Worm (Caenorhabditis elegans): Measurements from ENCODE around the gene somi-1.

The somi-1 gene

DNA sequence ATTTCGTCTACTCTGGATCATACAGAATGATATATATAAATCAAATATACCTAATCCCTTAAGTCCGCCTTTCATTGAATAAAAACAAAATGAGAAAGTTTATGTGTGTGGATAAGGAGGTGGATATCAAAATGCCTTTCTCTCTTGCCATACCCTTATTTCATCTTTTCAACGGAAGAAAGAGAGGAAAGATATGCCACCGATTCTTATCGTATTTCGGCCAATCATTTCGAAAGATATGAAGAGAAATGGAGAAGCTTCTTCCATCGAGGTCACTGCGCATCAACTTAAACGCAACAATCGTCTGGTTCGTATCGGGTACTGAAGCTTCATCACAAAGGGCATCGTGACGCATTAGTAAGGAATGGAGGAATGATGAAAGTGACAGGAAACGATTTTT, 22.1 kb upstream of the somi-1 start:
- TF ChIP-seq dao-5 (tag; optimal IDR thresholded peaks at IDR 0.05) = no peak
- TF ChIP-seq W03F9.2 (tag; optimal IDR thresholded peaks at IDR 0.05) = no peak
- TF ChIP-seq him-1 (tag; optimal IDR thresholded peaks at IDR 0.05) = no peak

DNA sequence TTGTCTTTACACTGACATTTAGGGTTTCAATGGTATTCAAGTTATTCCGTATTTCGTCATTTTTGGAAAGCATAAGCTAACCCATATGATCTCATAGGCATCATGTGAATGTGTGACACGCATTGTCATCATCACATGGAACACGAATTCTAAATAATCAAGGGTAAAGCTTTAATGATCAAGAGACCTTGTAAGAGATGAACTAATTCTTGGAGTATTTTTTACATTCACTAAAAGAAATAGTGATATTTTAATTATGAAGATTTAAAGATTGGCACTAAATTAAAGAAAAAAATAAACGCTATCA, 20.8 kb upstream of the somi-1 start:
- TF ChIP-seq W03F9.2 (tag; optimal IDR thresholded peaks at IDR 0.05) (no peak), dao-5 (tag; optimal IDR thresholded peaks at IDR 0.05) (no peak), him-1 (tag; optimal IDR thresholded peaks at IDR 0.05) (no peak)

DNA sequence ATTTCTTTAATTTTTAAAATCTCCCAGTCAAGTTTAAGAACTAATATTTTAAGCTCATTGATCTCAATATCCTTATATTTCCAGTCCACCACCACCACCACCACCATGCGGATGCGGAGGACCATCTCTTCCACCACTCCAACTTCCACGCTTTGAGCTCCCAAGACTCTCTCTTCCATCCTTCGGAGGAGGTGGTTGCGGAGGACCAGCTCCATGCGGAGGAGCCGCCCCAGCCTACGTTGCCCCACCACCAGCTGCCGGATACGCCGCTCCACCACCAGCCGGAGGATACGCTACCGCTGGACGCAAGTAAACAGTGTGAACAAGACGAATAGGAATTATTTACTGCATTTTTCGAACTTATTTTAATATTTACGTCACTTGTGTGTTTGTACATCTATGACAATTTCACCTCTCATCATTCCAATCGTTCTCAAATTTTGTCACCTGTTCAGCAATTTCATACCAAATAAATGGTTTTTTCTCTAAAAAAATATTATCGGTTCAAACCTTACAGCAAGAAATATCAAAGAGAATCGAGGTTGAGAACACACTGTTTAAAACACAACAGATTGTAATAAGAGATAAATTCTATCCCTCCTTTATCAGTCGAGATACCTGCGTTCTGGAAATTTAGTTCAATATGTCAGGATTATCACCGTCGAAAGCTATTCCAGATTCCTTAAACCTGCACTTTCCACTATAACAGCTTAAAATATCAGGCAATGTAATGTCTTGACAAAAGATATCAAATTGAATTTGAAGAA, 20.2 kb upstream of the somi-1 start:
- TF ChIP-seq him-1 (tag; optimal IDR thresholded peaks at IDR 0.05) (no peak), dao-5 (tag; optimal IDR thresholded peaks at IDR 0.05) (no peak), W03F9.2 (tag; optimal IDR thresholded peaks at IDR 0.05) (no peak)

DNA sequence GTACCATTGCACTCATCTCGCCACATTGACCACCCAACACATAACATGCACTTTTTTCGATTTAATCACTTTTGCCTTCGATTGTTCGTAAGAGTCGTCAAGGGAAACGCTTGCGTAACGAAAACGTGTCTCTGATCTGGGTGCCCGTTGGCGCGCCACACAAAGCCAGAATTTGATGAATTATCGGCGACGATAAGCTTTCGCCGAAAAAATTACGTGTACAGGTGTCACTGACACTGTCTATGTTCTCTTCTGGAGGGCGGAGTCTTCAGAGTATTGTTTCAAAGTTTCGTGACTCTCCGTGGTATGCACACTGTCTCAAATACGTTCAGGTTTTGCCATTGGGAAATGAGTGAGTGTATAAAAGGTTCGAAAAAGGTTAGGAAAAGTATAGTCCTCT, 19.5 kb upstream of the somi-1 start, which contains the start of gene F53F1.4:
F53F1.4 (plus strand) TSS at position 390 of the 400 bp plus-strand sequence.
- TF ChIP-seq W03F9.2 (tag; optimal IDR thresholded peaks at IDR 0.05) (no peak), dao-5 (tag; optimal IDR thresholded peaks at IDR 0.05) (no peak), him-1 (tag; optimal IDR thresholded peaks at IDR 0.05) (no peak)

DNA sequence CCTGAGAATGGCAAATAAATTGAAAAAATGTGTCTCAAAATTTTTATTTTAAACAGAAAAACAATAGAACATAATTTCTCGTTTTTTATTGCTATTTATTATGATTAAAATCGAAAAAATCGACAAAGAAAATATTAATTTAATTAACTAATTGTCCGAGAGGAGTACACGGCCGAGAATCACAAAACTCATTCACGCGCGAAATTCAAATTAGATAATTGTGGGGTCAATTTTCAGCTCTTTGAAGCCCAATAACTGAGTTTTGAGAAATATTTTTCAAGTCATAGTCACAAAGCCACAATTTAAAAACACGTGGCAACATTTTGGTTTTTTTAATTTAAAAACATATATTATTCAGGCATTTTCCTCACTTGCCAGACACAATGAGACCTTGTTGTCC, 17.9 kb upstream of the somi-1 start:
- TF ChIP-seq W03F9.2 (tag; optimal IDR thresholded peaks at IDR 0.05) (no peak), dao-5 (tag; optimal IDR thresholded peaks at IDR 0.05) (no peak), him-1 (tag; optimal IDR thresholded peaks at IDR 0.05) (no peak)

DNA sequence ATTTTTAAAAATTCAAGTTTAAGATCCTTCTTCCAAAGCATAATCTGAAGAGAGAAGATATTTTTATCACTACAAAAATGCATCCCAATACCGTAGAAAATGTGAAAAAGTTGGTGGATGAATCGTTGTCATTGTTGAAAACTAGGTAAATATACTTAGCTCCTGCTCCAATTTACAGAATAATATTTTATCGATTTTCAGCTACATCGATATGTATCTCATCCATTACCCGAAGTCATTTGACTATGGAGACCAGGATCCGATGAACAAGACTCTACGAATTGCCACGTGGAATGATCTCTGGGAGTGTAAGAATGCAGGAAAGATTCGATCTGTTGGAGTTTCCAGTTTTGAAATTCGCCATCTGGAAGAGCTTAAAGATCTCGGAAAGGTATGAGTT, 17.2 kb upstream of the somi-1 start:
- TF ChIP-seq W03F9.2 (tag; optimal IDR thresholded peaks at IDR 0.05) (no peak), him-1 (tag; optimal IDR thresholded peaks at IDR 0.05) (no peak), dao-5 (tag; optimal IDR thresholded peaks at IDR 0.05) (no peak)

DNA sequence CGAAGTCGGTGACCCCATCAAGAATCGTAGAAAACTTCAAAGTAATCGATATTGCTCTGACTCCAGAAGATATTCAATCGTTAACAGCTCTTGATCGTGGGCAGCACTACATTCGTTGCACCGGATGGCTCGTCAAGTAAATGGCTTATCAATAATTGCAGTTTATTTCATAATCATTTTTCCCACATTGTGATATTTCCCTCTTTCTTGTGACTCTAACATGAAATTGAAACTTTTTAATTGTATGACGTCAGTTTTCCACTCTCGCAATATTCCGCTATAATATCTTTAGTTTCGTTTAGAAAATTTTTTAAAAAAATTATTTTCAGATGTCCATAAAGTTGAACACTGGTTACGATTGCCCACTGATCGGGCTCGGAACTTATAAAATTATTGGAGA, 16.7 kb upstream of the somi-1 start, which contains the start of gene F53F1.3:
F53F1.3 (plus strand) TSS at position 330 of the 400 bp plus-strand sequence.
- no peak for TF ChIP-seq W03F9.2 (tag; optimal IDR thresholded peaks at IDR 0.05)
- no peak for TF ChIP-seq dao-5 (tag; optimal IDR thresholded peaks at IDR 0.05)
- TF ChIP-seq him-1 (tag; optimal IDR thresholded peaks at IDR 0.05) = no peak

DNA sequence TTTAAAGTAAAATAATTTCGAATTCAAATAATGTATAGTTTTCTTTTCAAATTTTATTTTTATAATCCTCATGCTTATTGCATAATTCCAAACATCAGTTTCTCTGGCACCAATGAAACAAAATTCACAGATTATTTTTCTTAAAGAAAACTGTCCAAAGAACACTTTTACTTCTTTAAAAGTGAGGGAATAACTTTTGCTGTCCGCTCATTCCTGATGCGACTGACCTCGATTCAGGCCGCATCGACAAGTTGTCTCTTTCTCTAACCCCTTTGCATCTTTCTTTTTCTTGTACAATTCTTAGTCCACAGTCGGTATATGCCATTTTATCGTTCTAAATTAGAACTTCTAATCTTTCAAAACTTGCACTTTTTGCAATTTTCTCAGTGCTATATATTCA, 15.3 kb upstream of the somi-1 start, which contains the start of gene F53F1.2:
F53F1.2 (plus strand) TSS at position 306 of the 400 bp plus-strand sequence.
- no peak for TF ChIP-seq him-1 (tag; optimal IDR thresholded peaks at IDR 0.05)

DNA sequence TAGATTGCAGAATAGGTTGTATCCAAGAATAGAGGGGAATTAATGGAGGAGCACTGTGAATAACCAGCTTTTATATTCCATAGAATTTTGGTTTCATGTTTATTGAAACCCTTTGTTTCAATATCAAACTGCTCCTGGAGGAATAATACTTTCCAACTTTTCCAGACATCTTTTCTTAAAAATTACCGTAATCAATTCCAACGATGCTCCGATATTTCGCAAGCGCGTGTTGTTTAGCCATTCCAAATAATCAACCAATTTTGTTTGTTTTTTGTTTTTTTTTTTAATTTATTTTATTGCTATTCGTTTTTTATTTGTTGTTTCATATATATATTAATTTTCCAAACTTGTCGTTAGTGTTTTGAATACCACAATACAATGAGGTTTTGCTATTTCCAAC, 14.8 kb upstream of the somi-1 start, which contains the start of gene cutl-1:
cutl-1 (minus strand) TSS at position 83 of the 400 bp plus-strand sequence.
- TF ChIP-seq W03F9.2 (tag; optimal IDR thresholded peaks at IDR 0.05) = no peak
- no peak for TF ChIP-seq dao-5 (tag; optimal IDR thresholded peaks at IDR 0.05)
- TF ChIP-seq him-1 (tag; optimal IDR thresholded peaks at IDR 0.05) = no peak

DNA sequence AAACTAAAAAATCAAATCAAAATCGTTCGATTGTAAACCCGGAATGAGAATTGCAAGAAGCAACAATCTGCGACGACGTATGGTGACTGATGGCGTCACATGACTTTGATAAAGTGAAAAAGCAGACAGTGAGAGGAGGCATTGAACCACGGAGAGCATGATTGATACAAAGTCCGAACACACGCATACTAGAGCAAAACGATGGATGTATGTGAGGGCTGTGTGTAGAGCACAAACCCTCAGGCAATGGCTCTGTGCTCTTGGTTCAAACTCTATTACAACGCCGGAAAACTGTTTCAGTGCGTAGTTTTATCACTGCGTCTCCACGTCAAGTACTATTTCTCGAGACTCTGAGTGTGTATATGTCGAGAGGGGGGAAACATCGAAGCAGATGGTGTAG, 11.3 kb upstream of the somi-1 start:
- TF ChIP-seq dao-5 (tag; optimal IDR thresholded peaks at IDR 0.05) (no peak), him-1 (tag; optimal IDR thresholded peaks at IDR 0.05) (no peak), W03F9.2 (tag; optimal IDR thresholded peaks at IDR 0.05) (no peak)

DNA sequence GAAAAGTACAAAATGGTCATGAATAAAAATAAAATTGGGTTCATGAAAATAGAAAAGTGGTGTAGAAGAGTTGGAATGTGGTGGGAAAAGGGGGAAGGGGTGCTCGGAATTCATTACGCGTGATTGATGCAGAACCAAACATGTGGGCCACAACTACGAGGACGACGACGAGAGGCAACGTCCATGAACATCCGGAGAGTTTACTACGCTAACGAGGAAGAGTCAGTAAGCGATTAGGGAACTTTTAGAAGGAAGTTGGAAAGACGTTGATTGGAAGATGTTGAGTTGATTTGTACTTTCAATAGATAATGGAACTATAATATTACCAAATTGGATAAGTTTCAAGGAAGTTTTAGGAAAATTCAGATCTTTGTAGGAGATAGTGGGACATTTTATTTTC, 10.5 kb upstream of the somi-1 start:
- TF ChIP-seq dao-5 (tag; optimal IDR thresholded peaks at IDR 0.05) (no peak), W03F9.2 (tag; optimal IDR thresholded peaks at IDR 0.05) (no peak), him-1 (tag; optimal IDR thresholded peaks at IDR 0.05) (no peak)

DNA sequence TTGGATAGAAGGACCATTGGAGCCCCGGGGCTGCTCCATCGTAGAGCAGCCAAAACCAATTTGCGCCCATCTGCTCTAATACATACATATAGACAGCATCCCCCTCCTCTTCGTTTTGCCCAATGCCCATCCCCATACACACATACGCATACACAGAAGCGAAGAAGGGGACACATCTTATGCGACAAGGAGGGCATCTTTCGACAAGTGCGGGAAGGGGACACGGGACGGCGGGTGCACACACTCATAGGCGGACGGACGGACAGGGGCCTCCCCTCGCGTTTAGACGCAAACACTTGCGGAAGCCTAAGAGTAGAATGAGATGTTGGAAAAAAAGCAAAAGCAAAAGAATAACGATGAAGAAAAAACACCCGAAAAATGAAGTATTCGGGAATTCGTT, 5.2 kb upstream of the somi-1 start:
- no peak for TF ChIP-seq W03F9.2 (tag; optimal IDR thresholded peaks at IDR 0.05)
- TF ChIP-seq dao-5 (tag; optimal IDR thresholded peaks at IDR 0.05) = no peak
- TF ChIP-seq him-1 (tag; optimal IDR thresholded peaks at IDR 0.05) = peak; percentile 70

DNA sequence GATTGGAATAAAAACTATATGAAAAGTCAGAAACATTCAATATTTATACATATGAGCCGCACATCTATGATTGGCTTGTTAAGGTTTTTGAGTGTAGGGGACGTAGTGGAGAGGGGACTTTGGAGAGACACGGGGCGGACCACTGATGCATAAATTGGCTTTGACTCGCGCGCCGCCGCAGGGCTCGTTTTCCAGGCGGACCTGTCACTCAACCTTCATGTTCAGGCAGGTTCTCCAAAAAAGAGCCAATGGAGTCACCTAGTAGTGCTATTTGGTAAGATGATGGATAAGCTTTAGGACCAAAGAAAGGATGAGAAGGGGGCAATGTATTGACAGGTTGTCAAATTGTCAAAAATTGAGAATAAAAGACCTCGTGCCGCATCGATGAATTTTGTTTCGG, 3.8 kb upstream of the somi-1 start:
- no peak for TF ChIP-seq dao-5 (tag; optimal IDR thresholded peaks at IDR 0.05)
- TF ChIP-seq him-1 (tag; optimal IDR thresholded peaks at IDR 0.05) = no peak
- TF ChIP-seq W03F9.2 (tag; optimal IDR thresholded peaks at IDR 0.05) = no peak

DNA sequence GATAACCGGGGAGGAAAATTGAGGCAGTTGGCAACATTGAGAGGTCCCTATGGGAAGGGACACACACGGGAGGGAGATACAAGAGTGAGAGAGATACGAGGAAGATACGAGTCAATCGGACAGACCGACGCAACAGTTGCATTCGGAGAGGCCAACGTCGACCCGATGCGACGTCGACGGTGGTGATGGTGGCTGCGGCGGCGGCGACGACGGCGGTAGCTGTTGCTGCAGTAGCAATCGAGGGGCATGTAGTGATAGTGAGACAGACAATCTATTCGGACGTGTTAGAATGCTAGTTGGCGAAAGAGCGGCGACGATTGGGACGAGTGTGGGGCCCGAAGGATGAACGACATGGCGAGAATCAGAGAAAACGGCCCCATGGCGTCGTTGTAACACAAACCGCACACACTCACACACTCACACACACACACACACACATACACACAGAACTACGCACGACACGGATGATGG, 2.2 kb upstream of the somi-1 start:
- TF ChIP-seq dao-5 (tag; optimal IDR thresholded peaks at IDR 0.05) = no peak
- no peak for TF ChIP-seq W03F9.2 (tag; optimal IDR thresholded peaks at IDR 0.05)
- no peak for TF ChIP-seq him-1 (tag; optimal IDR thresholded peaks at IDR 0.05)

DNA sequence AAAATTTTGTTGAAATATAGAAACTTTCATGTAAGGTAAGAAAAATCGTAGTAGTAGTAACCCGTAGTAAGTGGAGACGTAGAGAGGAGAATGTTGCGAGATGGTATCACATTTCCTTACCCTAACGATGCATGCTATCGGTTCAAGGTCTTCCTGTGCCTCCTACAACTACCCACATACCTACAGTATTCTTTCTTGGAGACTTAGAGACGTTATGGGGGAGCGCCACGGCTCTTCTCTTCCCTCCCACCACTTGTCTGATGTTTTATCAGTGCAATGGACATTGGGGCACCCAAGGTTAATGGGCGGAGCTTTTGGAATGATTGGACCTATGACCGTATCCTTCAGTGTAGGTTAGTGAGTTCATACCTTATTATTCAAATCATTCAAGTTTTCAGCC, 259 bp downstream of the somi-1 start:
- no peak for TF ChIP-seq him-1 (tag; optimal IDR thresholded peaks at IDR 0.05)
- TF ChIP-seq W03F9.2 (tag; optimal IDR thresholded peaks at IDR 0.05) = no peak
- no peak for TF ChIP-seq dao-5 (tag; optimal IDR thresholded peaks at IDR 0.05)
